Worm (Caenorhabditis elegans): ENCODE results near the gene eelo-1.

eelo-1 gene

ce11 chrIII:1600670-1601194, 42.4 kb upstream of the eelo-1 start, which contains the start of gene sms-3:
TSS of gene sms-3 (minus strand) at chrIII:1601144.
- TF ChIP-seq T23F11.4 (GFP tag; optimal IDR thresholded peaks at IDR 0.05) (no peak), fkh-6 (tag; optimal IDR thresholded peaks at IDR 0.05) (no peak), ref-2 (tag; optimal IDR thresholded peaks at IDR 0.05) (no peak), pha-2 (tag; optimal IDR thresholded peaks at IDR 0.05) (peak; percentile 31), pax-1 (tag; optimal IDR thresholded peaks at IDR 0.05) (no peak), fax-1 (tag; optimal IDR thresholded peaks at IDR 0.05) (no peak), ceh-18 (tag; optimal IDR thresholded peaks at IDR 0.05) (no peak), che-1 (tag; optimal IDR thresholded peaks at IDR 0.05) (no peak), elt-4 (tag; optimal IDR thresholded peaks at IDR 0.05) (no peak), F13H6.1 (tag; optimal IDR thresholded peaks at IDR 0.05) (no peak), tbx-7 (tag; optimal IDR thresholded peaks at IDR 0.05) (no peak), tbx-2 (tag; optimal IDR thresholded peaks at IDR 0.05) (peak; percentile 16), K09A11.1 (tag; optimal IDR thresholded peaks at IDR 0.05; ENCODE audit: insufficient read depth) (no peak), madf-2 (tag; optimal IDR thresholded peaks at IDR 0.05) (no peak), nhr-11 (tag; optimal IDR thresholded peaks at IDR 0.05) (no peak), sox-4 (tag; optimal IDR thresholded peaks at IDR 0.05) (no peak), npax-4 (tag; optimal IDR thresholded peaks at IDR 0.05) (no peak), pat-9 (tag; optimal IDR thresholded peaks at IDR 0.05) (peak; percentile 10), Y22D7AL.16 (tag; optimal IDR thresholded peaks at IDR 0.05) (peak; percentile 5), ceh-24 (tag; optimal IDR thresholded peaks at IDR 0.05) (no peak), C08G9.2 (tag; optimal IDR thresholded peaks at IDR 0.05) (peak; percentile 23), pha-4 (tag; optimal IDR thresholded peaks at IDR 0.05) (no peak), elt-2 (tag; optimal IDR thresholded peaks at IDR 0.05) (peak; percentile 4)

- TF ChIP-seq elt-4 (tag; optimal IDR thresholded peaks at IDR 0.05) (no peak), syd-9 (tag; optimal IDR thresholded peaks at IDR 0.05) (no peak), nhr-232 (tag; optimal IDR thresholded peaks at IDR 0.05) (no peak), pros-1 (tag; optimal IDR thresholded peaks at IDR 0.05) (no peak), tbx-2 (tag; optimal IDR thresholded peaks at IDR 0.05) (no peak), gmeb-2 (tag; optimal IDR thresholded peaks at IDR 0.05) (no peak), hlh-6 (tag; optimal IDR thresholded peaks at IDR 0.05) (no peak), sox-2 (GFP tag; IDR thresholded peaks at IDR 0.05) (no peak), lin-11 (tag; optimal IDR thresholded peaks at IDR 0.05) (no peak), unc-3 (GFP tag; conservative IDR thresholded peaks at IDR 0.05) (no peak), unc-3 (tag; optimal IDR thresholded peaks at IDR 0.05) (no peak), ttx-3 (tag; optimal IDR thresholded peaks at IDR 0.05) (no peak), sdc-2 (tag; optimal IDR thresholded peaks at IDR 0.05) (no peak), ceh-6 (GFP tag; optimal IDR thresholded peaks at IDR 0.05) (no peak), che-1 (tag; optimal IDR thresholded peaks at IDR 0.05) (no peak), pha-2 (tag; optimal IDR thresholded peaks at IDR 0.05) (no peak), K02D7.2 (tag; optimal IDR thresholded peaks at IDR 0.05) (no peak)
Measured at ce11 chrIII:1598927-1599326, 40.6 kb upstream of the eelo-1 start.

- TF ChIP-seq ceh-19 (GFP tag; optimal IDR thresholded peaks at IDR 0.05) (peak; percentile 5), unc-42 (tag; optimal IDR thresholded peaks at IDR 0.05) (peak; percentile 55), ceh-31 (tag; optimal IDR thresholded peaks at IDR 0.05) (peak; percentile 55), pat-9 (tag; optimal IDR thresholded peaks at IDR 0.05) (no peak), ceh-34 (tag; optimal IDR thresholded peaks at IDR 0.05) (peak; percentile 23), unc-55 (GFP tag; optimal IDR thresholded peaks at IDR 0.05) (peak; percentile 20), fax-1 (tag; optimal IDR thresholded peaks at IDR 0.05) (no peak), nfya-1 (tag; optimal IDR thresholded peaks at IDR 0.05) (peak; percentile 65)
Measured at ce11 chrIII:1591681-1592080, 33.4 kb upstream of the eelo-1 start.

Data from whole organism, late embryonic.